Worm (Caenorhabditis elegans) whole organism, early embryonic: ENCODE results near the gene sec-6.

Experiments used
- F13C5.2 ChIP-seq: sonication (generic microtip); optimal IDR thresholded peaks from 2 replicates; lab custom pipeline; 2017; ENCODE audit warnings: mild to moderate bottlenecking, missing genetic modification characterization, inconsistent platforms, missing compliant biosample characterization
- aly-1 ChIP-seq: sonication (generic microtip); optimal IDR thresholded peaks from 2 replicates; lab custom pipeline; 2016; ENCODE audit warnings: missing genetic modification characterization, missing compliant biosample characterization
- ama-1 ChIP-seq: fragments of 150-350 bp; optimal IDR thresholded peaks from 2 replicates; lab custom pipeline; 2014
- ceh-13 ChIP-seq: fragments of 200-800 bp; sonication (Bioruptor generic); optimal IDR thresholded peaks from 2 replicates; lab custom pipeline; 2018; ENCODE audit warnings: mild to moderate bottlenecking, missing genetic modification characterization, missing compliant biosample characterization
- ets-7 ChIP-seq: sonication (generic microtip); optimal IDR thresholded peaks from 2 replicates; lab custom pipeline; 2016; ENCODE audit warnings: missing genotype, missing genetic modification characterization, missing compliant biosample characterization
- flt-1 ChIP-seq: fragments of 200-800 bp; sonication (Bioruptor generic); IDR thresholded peaks from 2 replicates; pipeline ENCODE4 v1.3.6; 2022; ENCODE audit warnings: missing genetic modification characterization, missing compliant biosample characterization
- hnd-1 ChIP-seq: sonication (generic microtip); optimal IDR thresholded peaks from 2 replicates; lab custom pipeline; 2016; ENCODE audit warnings: missing genetic modification characterization, missing compliant biosample characterization
- pes-1 ChIP-seq: fragments of 200-800 bp; sonication (Bioruptor generic); IDR thresholded peaks from 2 replicates; pipeline ENCODE4 v1.3.6; 2022; ENCODE audit warnings: missing genetic modification reagents, missing genetic modification characterization, missing compliant biosample characterization
- scrt-1 ChIP-seq: fragments of 200-800 bp; sonication (Bioruptor generic); IDR thresholded peaks from 2 replicates; pipeline ENCODE4 v1.3.6; 2022; ENCODE audit warnings: missing genetic modification characterization, missing compliant biosample characterization
- sea-1 ChIP-seq: fragments of 200-800 bp; sonication (Bioruptor generic); conservative IDR thresholded peaks from 2 replicates; pipeline ENCODE4 v1.3.6; 2022; ENCODE audit warnings: missing genetic modification characterization, missing compliant biosample characterization
- tbx-11 ChIP-seq: fragments of 200-800 bp; sonication (Bioruptor generic); IDR thresholded peaks from 2 replicates; pipeline ENCODE4 v1.3.6; 2022; ENCODE audit warnings: missing genetic modification characterization, missing compliant biosample characterization
- tbx-37 ChIP-seq: fragments of 200-800 bp; sonication (Bioruptor generic); conservative IDR thresholded peaks from 2 replicates; pipeline ENCODE4 v1.3.6; 2022; ENCODE audit warnings: missing genetic modification reagents, missing genetic modification characterization, missing compliant biosample characterization
- tra-4 ChIP-seq: sonication (generic microtip); optimal IDR thresholded peaks from 2 replicates; lab custom pipeline; 2017; ENCODE audit warnings: missing genetic modification characterization, missing compliant biosample characterization

DNA sequence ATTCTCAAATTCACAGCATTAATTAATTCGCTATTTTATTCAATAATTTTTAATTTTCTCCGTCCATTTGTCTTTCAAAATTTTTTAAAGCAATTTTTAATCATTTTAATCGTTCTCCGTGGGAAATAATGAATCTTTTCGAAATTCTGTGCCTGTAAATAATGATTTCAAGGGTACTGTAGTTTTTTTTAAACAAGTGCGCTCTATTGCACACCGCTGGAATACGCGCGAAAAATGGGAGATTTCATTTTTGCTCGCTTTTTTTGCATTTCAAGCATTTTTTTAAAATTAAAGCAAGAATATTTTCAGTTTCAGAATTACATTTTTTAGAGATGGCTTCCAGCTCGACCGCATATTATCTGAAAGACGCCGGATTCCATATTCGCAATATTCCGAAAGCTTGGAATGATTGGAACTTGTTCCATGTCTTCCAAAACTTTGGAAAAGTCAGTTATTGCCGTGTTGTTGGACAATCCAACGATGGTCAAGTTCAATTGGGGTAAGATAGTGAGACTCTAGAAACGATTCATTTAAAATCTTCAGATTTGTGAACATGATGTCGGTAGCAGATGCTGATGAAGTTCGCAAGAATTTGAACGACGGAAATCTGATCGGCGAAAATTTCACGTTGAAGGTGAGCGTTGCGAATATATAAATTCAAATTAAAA is 61.7 kb downstream of the sec-6 start, which contains the start of gene tofu-6:
- TF ChIP-seq aly-1 (tag; lab: Kevin White, UChicago) (peak; percentile 19), scrt-1 (GFP tag; lab: Robert Waterston, UW) (no peak), ama-1 (lab: Kevin White, UChicago) (peak; percentile 92), ets-7 (no peak), tra-4 (tag; lab: Kevin White, UChicago) (no peak), ceh-13 (GFP tag; lab: Kevin White, UChicago) (no peak), tbx-37 (no peak), pes-1 (GFP tag; lab: Robert Waterston, UW) (no peak), F13C5.2 (tag; lab: Kevin White, UChicago) (no peak), flt-1 (GFP tag; lab: Robert Waterston, UW) (no peak), tbx-11 (GFP tag; lab: Robert Waterston, UW) (no peak), hnd-1 (tag; lab: Kevin White, UChicago) (no peak), sea-1 (no peak)
